Fruit fly (Drosophila melanogaster): Measurements from ENCODE around the gene unc-13-4A.

dm6 chr3L:7334990-7335389 lies 22.3 kb upstream of the unc-13-4A start, which contains the start of the genes wrm1 and wrm2:
- TF ChIP-seq CG8478 (optimal IDR thresholded peaks at IDR 0.05) (no peak), pan (optimal IDR thresholded peaks at IDR 0.05) (no peak), psq (optimal IDR thresholded peaks at IDR 0.05) (no peak), EcR (GFP tag; optimal IDR thresholded peaks at IDR 0.05) (no peak), usp (GFP tag; optimal IDR thresholded peaks at IDR 0.05) (no peak)
